Fruit fly (Drosophila melanogaster) whole organism, prepupa: ENCODE measurements around the gene CG33912.

Experiments
- CG10669 ChIP-seq: fragments of 200-800 bp; sonication (Bioruptor generic); optimal IDR thresholded peaks from 3 replicates; lab custom pipeline; 2018; ENCODE audit warnings: missing biosample characterization, mild to moderate bottlenecking, missing genetic modification characterization, moderate library complexity
- CG11294 ChIP-seq: fragments of 200-800 bp; sonication (Bioruptor generic); IDR thresholded peaks from 2 replicates; pipeline ENCODE4 v1.3.6; 2022; ENCODE audit warnings: missing biosample characterization, missing genetic modification characterization
- CG16779 ChIP-seq: fragments of 200-800 bp; sonication (Bioruptor generic); optimal IDR thresholded peaks from 3 replicates; lab custom pipeline; 2017; ENCODE audit warnings: missing biosample characterization, mild to moderate bottlenecking, missing genetic modification characterization
- CG34406 ChIP-seq: fragments of 200-800 bp; sonication (Bioruptor generic); optimal IDR thresholded peaks from 3 replicates; lab custom pipeline; 2016; ENCODE audit warnings: missing biosample characterization, missing genetic modification characterization
- cyc ChIP-seq: fragments of 200-800 bp; sonication (Bioruptor generic); optimal IDR thresholded peaks from 3 replicates; lab custom pipeline; 2016; ENCODE audit warnings: missing biosample characterization, missing genetic modification characterization
- dac ChIP-seq: fragments of 200-800 bp; sonication (Bioruptor generic); optimal IDR thresholded peaks from 2 replicates; lab custom pipeline; 2017; ENCODE audit warnings: missing biosample characterization, mild to moderate bottlenecking, missing genetic modification characterization

- TF ChIP-seq CG16779 (no peak), dac (no peak), CG10669 (GFP tag; lab: Kevin White, UChicago) (no peak), CG11294 (no peak), cyc (GFP tag; lab: Kevin White, UChicago) (no peak), CG34406 (GFP tag; lab: Kevin White, UChicago) (no peak)
These were observed 44.9 kb downstream of the CG33912 start for dm6 chr3L:20710475-20711177.
